Fruit fly (Drosophila melanogaster) whole organism, embryonic: ENCODE data around the gene dmGlut.

Source experiments
- Aef1 ChIP-seq: fragments of 200-800 bp; sonication (Bioruptor generic); IDR thresholded peaks from 3 replicates; pipeline ENCODE4 v1.3.6; 2022; ENCODE audit warnings: missing biosample characterization, missing genetic modification characterization
- CG10209 ChIP-seq: fragments of 200-800 bp; sonication (Bioruptor generic); optimal IDR thresholded peaks from 3 replicates; lab custom pipeline; 2017; ENCODE audit warnings: missing biosample characterization, mild to moderate bottlenecking, missing genetic modification characterization, missing genetic modification reagents
- CG10267 ChIP-seq: fragments of 200-800 bp; sonication (Bioruptor generic); optimal IDR thresholded peaks from 2 replicates; lab custom pipeline; 2018; ENCODE audit warnings: missing biosample characterization, mild to moderate bottlenecking, missing genetic modification characterization, moderate library complexity
- CG10366 ChIP-seq: fragments of 200-800 bp; sonication (Bioruptor generic); IDR thresholded peaks from 2 replicates; pipeline ENCODE4 v1.3.6; 2022; ENCODE audit warnings: missing biosample characterization, missing genetic modification characterization
- CG11695 ChIP-seq: fragments of 200-800 bp; sonication (Bioruptor generic); IDR thresholded peaks from 3 replicates; pipeline ENCODE4 v1.3.6; 2022; ENCODE audit warnings: missing biosample characterization, missing genetic modification characterization
- CG11696 ChIP-seq: fragments of 200-800 bp; sonication (Bioruptor generic); IDR thresholded peaks from 2 replicates; pipeline ENCODE4 v1.3.6; 2022; ENCODE audit warnings: missing biosample characterization, missing genetic modification characterization
- CG13424 ChIP-seq: fragments of 200-800 bp; sonication (Bioruptor generic); optimal IDR thresholded peaks from 2 replicates; lab custom pipeline; 2019; ENCODE audit warnings: missing biosample characterization, mild to moderate bottlenecking, missing genetic modification characterization, moderate library complexity
- CG14050 ChIP-seq: fragments of 200-800 bp; sonication (Bioruptor generic); IDR thresholded peaks from 3 replicates; pipeline ENCODE4 v1.3.6; 2022; ENCODE audit warnings: missing biosample characterization, missing genetic modification characterization
- CG14667 ChIP-seq: fragments of 200-800 bp; sonication (Bioruptor generic); IDR thresholded peaks from 2 replicates; pipeline ENCODE4 v1.3.6; 2022; ENCODE audit warnings: missing biosample characterization, missing genetic modification characterization
- CG14710 ChIP-seq: fragments of 200-800 bp; sonication (Bioruptor generic); optimal IDR thresholded peaks from 3 replicates; lab custom pipeline; 2019; ENCODE audit warnings: missing biosample characterization, mild to moderate bottlenecking, missing genetic modification characterization, moderate library complexity
- CG15073 ChIP-seq: fragments of 200-800 bp; sonication (Bioruptor generic); optimal IDR thresholded peaks from 2 replicates; lab custom pipeline; 2016; ENCODE audit warnings: missing biosample characterization, missing genetic modification characterization
- CG15269 ChIP-seq: fragments of 200-800 bp; sonication (Bioruptor generic); optimal IDR thresholded peaks from 2 replicates; lab custom pipeline; 2018; ENCODE audit warnings: missing biosample characterization, mild to moderate bottlenecking, missing genetic modification characterization, moderate library complexity
- CG1603 ChIP-seq: fragments of 200-800 bp; sonication (Bioruptor generic); optimal IDR thresholded peaks from 2 replicates; lab custom pipeline; 2019; ENCODE audit warnings: missing biosample characterization, mild to moderate bottlenecking, missing genetic modification characterization, moderate library complexity
- CG16779 ChIP-seq: fragments of 200-800 bp; sonication (Bioruptor generic); IDR thresholded peaks from 2 replicates; pipeline ENCODE4 v1.3.6; 2022; ENCODE audit warnings: missing biosample characterization, missing genetic modification characterization
- CG1792 ChIP-seq: fragments of 200-800 bp; sonication (Bioruptor generic); optimal IDR thresholded peaks from 2 replicates; lab custom pipeline; 2016; ENCODE audit warnings: missing biosample characterization, missing genetic modification characterization
- CG2202 ChIP-seq: fragments of 200-800 bp; sonication (Bioruptor generic); optimal IDR thresholded peaks from 2 replicates; lab custom pipeline; 2018; ENCODE audit warnings: missing biosample characterization, mild to moderate bottlenecking, missing genetic modification characterization
- CG3065 ChIP-seq: fragments of 200-800 bp; sonication (Bioruptor generic); optimal IDR thresholded peaks from 2 replicates; lab custom pipeline; 2016; ENCODE audit warnings: missing biosample characterization, missing genetic modification characterization
- CG31388 ChIP-seq: fragments of 200-800 bp; sonication (Bioruptor generic); optimal IDR thresholded peaks from 2 replicates; lab custom pipeline; 2016; ENCODE audit warnings: missing biosample characterization, missing genetic modification characterization
- CG3281 ChIP-seq: fragments of 200-800 bp; sonication (Bioruptor generic); optimal IDR thresholded peaks from 3 replicates; lab custom pipeline; 2017; ENCODE audit warnings: missing biosample characterization, mild to moderate bottlenecking, missing genetic modification characterization
- CG3726 ChIP-seq: fragments of 200-800 bp; sonication (Bioruptor generic); IDR thresholded peaks from 3 replicates; pipeline ENCODE4, ENCODE4 v1.3.6; 2022; ENCODE audit warnings: missing biosample characterization, missing genetic modification characterization
- CG42726 ChIP-seq: fragments of 200-800 bp; sonication (Bioruptor generic); IDR thresholded peaks from 2 replicates; pipeline ENCODE4 v1.3.6; 2022; ENCODE audit warnings: missing biosample characterization, missing genetic modification characterization; ENCODE audit not compliant: partially characterized antibody
- CG4360 ChIP-seq: fragments of 200-800 bp; sonication (Bioruptor generic); IDR thresholded peaks from 2 replicates; pipeline ENCODE4 v1.3.6; 2022; ENCODE audit warnings: missing biosample characterization, missing genetic modification characterization
- CG4730 ChIP-seq: fragments of 200-800 bp; sonication (Bioruptor generic); IDR thresholded peaks from 2 replicates; pipeline ENCODE4 v1.3.6; 2022; ENCODE audit warnings: missing biosample characterization, missing genetic modification characterization
- CG7928 ChIP-seq: fragments of 200-800 bp; sonication (Bioruptor generic); optimal IDR thresholded peaks from 2 replicates; lab custom pipeline; 2017; ENCODE audit warnings: missing biosample characterization, mild to moderate bottlenecking, missing genetic modification characterization
- CG8388 ChIP-seq: fragments of 200-800 bp; sonication (Bioruptor generic); optimal IDR thresholded peaks from 2 replicates; lab custom pipeline; 2019; ENCODE audit warnings: missing biosample characterization, mild to moderate bottlenecking, missing genetic modification characterization, moderate library complexity
- Fer3 ChIP-seq: fragments of 200-800 bp; sonication (Bioruptor generic); optimal IDR thresholded peaks from 2 replicates; lab custom pipeline; 2018; ENCODE audit warnings: missing biosample characterization, mild to moderate bottlenecking, missing genetic modification characterization, moderate library complexity
- Mes4 ChIP-seq: fragments of 200-800 bp; sonication (Bioruptor generic); optimal IDR thresholded peaks from 2 replicates; lab custom pipeline; 2016; ENCODE audit warnings: missing biosample characterization, missing genetic modification characterization
- Mrtf ChIP-seq: fragments of 200-800 bp; sonication (Bioruptor generic); IDR thresholded peaks from 3 replicates; pipeline ENCODE4 v1.3.6; 2022; ENCODE audit warnings: missing biosample characterization, missing genetic modification characterization
- Nf-YB ChIP-seq: fragments of 200-800 bp; sonication (Bioruptor generic); optimal IDR thresholded peaks from 3 replicates; lab custom pipeline; 2019; ENCODE audit warnings: missing biosample characterization, mild to moderate bottlenecking, missing genetic modification characterization, moderate library complexity
- Oaz ChIP-seq: fragments of 200-800 bp; sonication (Bioruptor generic); IDR thresholded peaks from 2 replicates; pipeline ENCODE4 v1.3.6; 2022; ENCODE audit warnings: missing biosample characterization, missing genetic modification characterization
- Optix ChIP-seq: fragments of 200-800 bp; sonication (Bioruptor generic); IDR thresholded peaks from 3 replicates; pipeline ENCODE4 v1.3.6; 2022; ENCODE audit warnings: missing biosample characterization, missing genetic modification characterization
- Taf1 ChIP-seq: fragments of 200-800 bp; sonication (Bioruptor generic); IDR thresholded peaks from 2 replicates; pipeline ENCODE4 v1.3.6; 2022; ENCODE audit warnings: missing biosample characterization, missing genetic modification characterization
- Vsx1 ChIP-seq: fragments of 200-800 bp; sonication (Bioruptor generic); optimal IDR thresholded peaks from 2 replicates; lab custom pipeline; 2017; ENCODE audit warnings: missing biosample characterization, mild to moderate bottlenecking, missing genetic modification characterization, missing genetic modification reagents
- aop ChIP-seq: fragments of 200-800 bp; sonication (Bioruptor generic); IDR thresholded peaks from 2 replicates; pipeline ENCODE4 v1.3.6; 2022; ENCODE audit warnings: missing biosample characterization, missing genetic modification characterization
- bowl ChIP-seq: fragments of 200-800 bp; sonication (Bioruptor generic); IDR thresholded peaks from 2 replicates; pipeline ENCODE4 v1.3.6; 2022; ENCODE audit warnings: missing biosample characterization, missing genetic modification characterization
- bsh ChIP-seq, 2 experiments: fragments of 200-800 bp; sonication (Bioruptor generic); optimal IDR thresholded peaks; 2 replicates each; lab custom pipeline; 2017 to 2018; ENCODE audit warnings: mild to moderate bottlenecking in 2 of 2, missing biosample characterization in 2 of 2, missing genetic modification characterization in 2 of 2, moderate library complexity in 1 of 2
- chm ChIP-seq: fragments of 200-800 bp; sonication (Bioruptor generic); IDR thresholded peaks from 2 replicates; pipeline ENCODE4 v1.3.6; 2022; ENCODE audit warnings: missing biosample characterization, missing genetic modification characterization
- dimm ChIP-seq: fragments of 200-800 bp; sonication (Bioruptor generic); IDR thresholded peaks from 2 replicates; pipeline ENCODE4 v1.3.6; 2022; ENCODE audit warnings: missing biosample characterization, missing genetic modification characterization
- dmrt99B ChIP-seq: fragments of 200-800 bp; sonication (Bioruptor generic); optimal IDR thresholded peaks from 2 replicates; lab custom pipeline; 2018; ENCODE audit warnings: missing biosample characterization, mild to moderate bottlenecking, missing genetic modification characterization, moderate library complexity
- esg ChIP-seq: fragments of 200-800 bp; sonication (Bioruptor generic); conservative IDR thresholded peaks from 2 replicates; pipeline ENCODE4 v1.3.6; 2022; ENCODE audit warnings: missing biosample characterization, missing genetic modification characterization
- eve ChIP-seq, 2 experiments: fragments of >200 bp; optimal IDR thresholded peaks; 2 replicates each; lab custom pipeline; 2017; ENCODE audit warnings: missing biosample characterization in 2 of 2, missing genetic modification characterization in 2 of 2
- ftz-f1 ChIP-seq: fragments of 200-800 bp; sonication (Bioruptor generic); optimal IDR thresholded peaks from 2 replicates; lab custom pipeline; 2016; ENCODE audit warnings: missing biosample characterization, missing genetic modification characterization
- mam ChIP-seq: fragments of 200-800 bp; sonication (Bioruptor generic); optimal IDR thresholded peaks from 3 replicates; lab custom pipeline; 2016; ENCODE audit warnings: missing biosample characterization, missing genetic modification characterization
- pan ChIP-seq, 4 experiments: fragments of >200 bp in 3 of 4; fragments of 200-800 bp in 1 of 4; sonication (Bioruptor generic) in 1 of 4; optimal IDR thresholded peaks in 3 of 4; IDR thresholded peaks in 1 of 4; 2 replicates each; pipeline versions ENCODE4 v1.3.6 to Lab custom; 2017 to 2022; ENCODE audit warnings: missing biosample characterization in 2 of 4, missing genetic modification characterization in 2 of 4, mixed read lengths in 1 of 4
- pros ChIP-seq: fragments of 200-800 bp; sonication (Bioruptor generic); optimal IDR thresholded peaks from 3 replicates; lab custom pipeline; 2019; ENCODE audit warnings: missing biosample characterization, mild to moderate bottlenecking, missing genetic modification characterization, moderate library complexity
- sim ChIP-seq: fragments of 200-800 bp; sonication (Bioruptor generic); IDR thresholded peaks from 2 replicates; pipeline ENCODE4 v1.3.6; 2022; ENCODE audit warnings: missing biosample characterization, missing genetic modification characterization
- sima ChIP-seq: fragments of 200-800 bp; sonication (Bioruptor generic); optimal IDR thresholded peaks from 2 replicates; lab custom pipeline; 2016; ENCODE audit warnings: missing biosample characterization, missing genetic modification characterization
- slou ChIP-seq: fragments of 200-800 bp; sonication (Bioruptor generic); optimal IDR thresholded peaks from 3 replicates; lab custom pipeline; 2016; ENCODE audit warnings: missing biosample characterization, missing genetic modification characterization
- sug ChIP-seq: fragments of 200-800 bp; optimal IDR thresholded peaks from 2 replicates; lab custom pipeline; 2019; ENCODE audit warnings: missing biosample characterization, mild to moderate bottlenecking, missing genetic modification characterization, moderate library complexity

The dmGlut gene

dm6 chr2L:12044613-12045350 lies 17.5 kb downstream of the dmGlut start, which contains the start of gene CG6785 (continued):
- TF ChIP-seq dmrt99B (tag; lab: Kevin White, UChicago), result peak; percentile 81
- no peak for TF ChIP-seq CG4730
- TF ChIP-seq CG10366 (GFP tag; lab: Robert Waterston, UW), result 0 out of 2 replicates have a peak, but pooled peaks have one; percentile 14
- peak; percentile 26 for TF ChIP-seq slou
- peak; percentile 9 for TF ChIP-seq CG15073 (GFP tag; lab: Kevin White, UChicago)
- peak; percentile 73 to 89 for TF ChIP-seq bsh (GFP tag; optimal IDR thresholded peaks at IDR 0.05; lab: Kevin White, UChicago)
- TF ChIP-seq sug (tag; lab: Kevin White, UChicago), result peak; percentile 57
- no peak for TF ChIP-seq CG4360
- TF ChIP-seq CG42726 (GFP tag; lab: Robert Waterston, UW), result no peak
- TF ChIP-seq CG10209 (GFP tag; lab: Kevin White, UChicago), result peak; percentile 93
- TF ChIP-seq pros (GFP tag; lab: Kevin White, UChicago), result no peak
- TF ChIP-seq CG14667, result no peak
- TF ChIP-seq esg (GFP tag; lab: Robert Waterston, UW), result no peak
- peak; percentile 76 for TF ChIP-seq CG3281 (GFP tag; lab: Kevin White, UChicago)
- no peak; the same call in 2 of the 3 replicates for TF ChIP-seq CG3726 (GFP tag; lab: Robert Waterston, UW)
- TF ChIP-seq sima (GFP tag; lab: Kevin White, UChicago), result peak; percentile 68
- TF ChIP-seq CG16779 (GFP tag; lab: Robert Waterston, UW), result 0 out of 2 replicates have a peak, but pooled peaks have one; percentile 19
- peak; percentile 75 for TF ChIP-seq CG1792 (GFP tag; lab: Kevin White, UChicago)
- peak; percentile 79 for TF ChIP-seq CG15269 (tag; lab: Kevin White, UChicago)
- TF ChIP-seq mam (GFP tag; lab: Kevin White, UChicago), result peak; percentile 37
- TF ChIP-seq Nf-YB (GFP tag; lab: Kevin White, UChicago), result peak; percentile 80
- no peak for TF ChIP-seq bowl (GFP tag; lab: Robert Waterston, UW)
- TF ChIP-seq Taf1 (GFP tag; lab: Robert Waterston, UW), result no peak
- TF ChIP-seq CG11695, result peak; percentile 71
- TF ChIP-seq CG8388 (GFP tag; lab: Kevin White, UChicago), result peak; percentile 72
- peak; percentile 88 for TF ChIP-seq chm (GFP tag; lab: Robert Waterston, UW)
- no peak for TF ChIP-seq ftz-f1 (GFP tag; lab: Kevin White, UChicago)
- no peak for TF ChIP-seq eve (GFP tag; optimal IDR thresholded peaks at IDR 0.05; lab: Kevin White, UChicago)
- peak; percentile 93 for TF ChIP-seq Vsx1
- peak; percentile 83 for TF ChIP-seq CG1603 (tag; lab: Kevin White, UChicago)
- TF ChIP-seq Mes4 (GFP tag; lab: Kevin White, UChicago), result peak; percentile 91
- TF ChIP-seq CG14710 (tag; lab: Kevin White, UChicago), result peak; percentile 73
- TF ChIP-seq CG14050, result peak; percentile 69
- TF ChIP-seq CG7928 (GFP tag; lab: Kevin White, UChicago), result peak; percentile 30
- peak; percentile 92 for TF ChIP-seq CG2202 (tag; lab: Kevin White, UChicago)
- no peak for TF ChIP-seq Aef1 (GFP tag; lab: Robert Waterston, UW)
- no peak for TF ChIP-seq dimm
- no peak for TF ChIP-seq CG11696
- peak; percentile 64 for TF ChIP-seq CG10267
- TF ChIP-seq aop, result no peak
- peak; percentile 76 for TF ChIP-seq Fer3
- TF ChIP-seq Mrtf, result no peak
- TF ChIP-seq Optix, result no peak
- TF ChIP-seq CG3065 (GFP tag; lab: Kevin White, UChicago), result peak; percentile 50
- peak; percentile 73 for TF ChIP-seq CG13424 (tag; lab: Kevin White, UChicago)
- TF ChIP-seq pan (optimal IDR thresholded peaks at IDR 0.05; lab: Kevin White, UChicago), result no peak
- peak in 1 of 2 experiments; percentile 59 for TF ChIP-seq pan (GFP tag; optimal IDR thresholded peaks at IDR 0.05 in 1 of 2, IDR thresholded peaks at IDR 0.05 in 1 of 2)
- TF ChIP-seq Oaz (GFP tag; lab: Robert Waterston, UW), result no peak
- no peak for TF ChIP-seq CG31388 (GFP tag; lab: Kevin White, UChicago)
- TF ChIP-seq sim (GFP tag; lab: Robert Waterston, UW), result peak; percentile 75
